Fruit fly (Drosophila melanogaster): ENCODE data around the gene CG12115.

DNA sequence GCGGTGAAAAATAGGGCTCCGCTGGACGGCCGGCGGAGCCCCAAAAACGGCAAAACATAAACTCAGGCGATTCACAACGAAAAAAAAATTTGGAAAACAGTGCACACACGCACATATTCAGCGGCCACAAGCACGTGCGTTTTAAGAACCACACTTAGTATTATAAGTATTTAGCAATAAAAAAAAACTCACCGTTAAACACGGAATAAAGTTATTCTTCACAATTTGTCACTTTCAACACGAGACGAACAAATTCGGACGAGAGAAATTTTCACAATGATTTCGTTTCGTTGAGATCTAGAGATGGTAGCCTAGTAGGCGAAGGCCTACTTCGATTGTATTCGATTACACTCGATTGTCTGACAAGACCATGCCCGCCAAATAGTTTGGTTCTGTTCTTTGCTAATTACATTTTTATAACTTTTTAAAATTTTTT is 34.0 kb downstream of the CG12115 start, which contains the start of gene His3.3B:
- TF ChIP-seq Lpt (GFP tag; optimal IDR thresholded peaks at IDR 0.05): no peak
- peak; percentile 15 for TF ChIP-seq CG6854 (GFP tag; optimal IDR thresholded peaks at IDR 0.05)
- no peak for TF ChIP-seq CG32006 (GFP tag; optimal IDR thresholded peaks at IDR 0.05)
- no peak for TF ChIP-seq OdsH (GFP tag; optimal IDR thresholded peaks at IDR 0.05)
- no peak; the same call in 2 of the 3 replicates for TF ChIP-seq eg (GFP tag; IDR thresholded peaks at IDR 0.05)
- no peak for TF ChIP-seq Ets96B (tag; optimal IDR thresholded peaks at IDR 0.05)
- no peak for TF ChIP-seq CG8319 (GFP tag; optimal IDR thresholded peaks at IDR 0.05)
- TF ChIP-seq lz (GFP tag; optimal IDR thresholded peaks at IDR 0.05): no peak
- no peak for TF ChIP-seq CG34406 (GFP tag; optimal IDR thresholded peaks at IDR 0.05)
- TF ChIP-seq ss (GFP tag; optimal IDR thresholded peaks at IDR 0.05): no peak
- peak; percentile 31 for TF ChIP-seq topi (GFP tag; optimal IDR thresholded peaks at IDR 0.05)
- TF ChIP-seq cyc (GFP tag; optimal IDR thresholded peaks at IDR 0.05): no peak
- no peak for TF ChIP-seq CG8119 (GFP tag; IDR thresholded peaks at IDR 0.05)
- TF ChIP-seq Met (GFP tag; optimal IDR thresholded peaks at IDR 0.05): no peak

Data from whole organism, prepupa.